Worm (Caenorhabditis elegans): Measurements from ENCODE around the gene rap-2.

rap-2 gene

ce11 chrV:15089438-15089837 is 25.6 kb upstream of the rap-2 start, which contains the start of the genes C01G10.5 and C01G10.4:
Gene C01G10.5, minus strand, starts transcription at chrV:15089538.
Gene C01G10.4, plus strand, starts transcription at chrV:15089740.
- TF ChIP-seq efl-1 (optimal IDR thresholded peaks at IDR 0.05) (no peak), efl-1 (GFP tag; optimal IDR thresholded peaks at IDR 0.05 in 1 of 2) (peak in 1 of 2 experiments; percentile 13), unc-86 (tag; optimal IDR thresholded peaks at IDR 0.05) (no peak)

ce11 chrV:15088613-15089012 is 24.7 kb upstream of the rap-2 start, which contains the start of gene C01G10.18:
Gene C01G10.18, minus strand, starts transcription at chrV:15088713.
- TF ChIP-seq nhr-85 (tag) (no peak), mdl-1 (tag; optimal IDR thresholded peaks at IDR 0.05) (no peak), nhr-237 (tag; optimal IDR thresholded peaks at IDR 0.05) (no peak), xbp-1 (tag; optimal IDR thresholded peaks at IDR 0.05) (no peak), mef-2 (tag; optimal IDR thresholded peaks at IDR 0.05) (no peak), sptf-1 (tag; optimal IDR thresholded peaks at IDR 0.05) (no peak), F16B12.6 (tag; optimal IDR thresholded peaks at IDR 0.05) (no peak), vab-15 (tag; optimal IDR thresholded peaks at IDR 0.05) (no peak), aha-1 (tag; optimal IDR thresholded peaks at IDR 0.05) (no peak), unc-86 (tag; optimal IDR thresholded peaks at IDR 0.05) (no peak), ceh-63 (GFP tag; optimal IDR thresholded peaks at IDR 0.05) (no peak)

DNA sequence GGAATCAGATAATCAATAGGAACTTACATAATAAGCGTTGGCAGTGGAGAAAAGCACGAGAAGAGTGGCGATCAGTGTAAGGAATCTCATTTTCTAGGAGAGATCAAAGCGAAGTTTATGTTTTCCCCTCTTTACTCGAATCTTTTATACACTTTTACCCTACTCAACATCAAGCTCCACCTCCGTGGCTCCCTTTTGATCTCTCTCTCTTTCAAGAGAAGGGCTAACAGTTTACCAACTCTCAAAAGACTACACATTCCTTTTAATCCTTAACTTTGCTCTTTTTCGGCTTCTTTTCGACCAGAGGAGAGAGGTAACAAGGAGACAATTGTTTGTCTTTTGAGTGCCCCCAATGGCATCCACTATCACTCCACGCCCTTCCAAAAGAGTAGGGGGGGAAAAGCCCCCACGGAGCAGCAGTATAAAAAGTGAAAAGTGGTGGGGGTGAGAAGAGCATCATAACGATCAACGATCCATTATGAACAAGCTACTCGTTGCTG is 23.4 kb upstream of the rap-2 start, which contains the start of the genes C01G10.15 and C01G10.6:
Gene C01G10.15 (minus strand): TSS at position 101 of the 500 bp plus-strand sequence.
Gene C01G10.6 (plus strand): TSS at position 450 of the 500 bp plus-strand sequence.
- TF ChIP-seq nhr-11 (tag; optimal IDR thresholded peaks at IDR 0.05): no peak
- no peak for TF ChIP-seq mep-1 (tag; optimal IDR thresholded peaks at IDR 0.05)
- TF ChIP-seq fkh-4 (tag; optimal IDR thresholded peaks at IDR 0.05; ENCODE audit: borderline replicate concordance): no peak
- no peak for TF ChIP-seq C34B4.2 (tag; optimal IDR thresholded peaks at IDR 0.05)
- TF ChIP-seq irx-1 (tag; optimal IDR thresholded peaks at IDR 0.05): no peak
- no peak for TF ChIP-seq unc-130 (tag; optimal IDR thresholded peaks at IDR 0.05)
- TF ChIP-seq tbx-2 (tag; optimal IDR thresholded peaks at IDR 0.05): peak; percentile 29
- no peak for TF ChIP-seq sox-4 (tag; optimal IDR thresholded peaks at IDR 0.05)
- peak; percentile 39 for TF ChIP-seq lin-14 (GFP tag; optimal IDR thresholded peaks at IDR 0.05)
- TF ChIP-seq lin-35 (GFP tag; optimal IDR thresholded peaks at IDR 0.05): no peak
- TF ChIP-seq egl-13 (tag; optimal IDR thresholded peaks at IDR 0.05): no peak
- peak; percentile 52 for TF ChIP-seq nhr-77 (tag; optimal IDR thresholded peaks at IDR 0.05)
- no peak for TF ChIP-seq lin-39 (tag; optimal IDR thresholded peaks at IDR 0.05)
- no peak for TF ChIP-seq dsc-1 (tag; optimal IDR thresholded peaks at IDR 0.05)
- no peak for TF ChIP-seq ztf-11 (tag; optimal IDR thresholded peaks at IDR 0.05)
- TF ChIP-seq unc-62 (GFP tag; optimal IDR thresholded peaks at IDR 0.05): no peak

ce11 chrV:15085335-15085800 is 21.5 kb upstream of the rap-2 start, which contains the start of the genes ahsa-1 and C01G10.7:
Gene ahsa-1, minus strand, starts transcription at chrV:15085385.
Gene C01G10.7, plus strand, starts transcription at chrV:15085747.
- peak; percentile 36 for TF ChIP-seq aha-1 (tag; optimal IDR thresholded peaks at IDR 0.05)
- TF ChIP-seq sup-37 (GFP tag; optimal IDR thresholded peaks at IDR 0.05): no peak
- peak; percentile 74 for TF ChIP-seq grh-1 (GFP tag; IDR thresholded peaks at IDR 0.05)
- peak; percentile 99 for TF ChIP-seq lin-15B (tag; optimal IDR thresholded peaks at IDR 0.05)
- peak; percentile 96 for TF ChIP-seq mep-1 (tag; optimal IDR thresholded peaks at IDR 0.05)
- TF ChIP-seq lin-39 (tag; optimal IDR thresholded peaks at IDR 0.05): peak; percentile 75
- TF ChIP-seq lir-3 (tag; optimal IDR thresholded peaks at IDR 0.05; ENCODE audit: poor library complexity): peak; percentile 97
- no peak for TF ChIP-seq ceh-63 (GFP tag; optimal IDR thresholded peaks at IDR 0.05)
- TF ChIP-seq F16B12.6 (tag; optimal IDR thresholded peaks at IDR 0.05): peak; percentile 48
- TF ChIP-seq vab-15 (tag; optimal IDR thresholded peaks at IDR 0.05): peak; percentile 93
- peak; percentile 74 for TF ChIP-seq skn-1 (tag; optimal IDR thresholded peaks at IDR 0.05)
- no peak for TF ChIP-seq pqm-1 (tag; optimal IDR thresholded peaks at IDR 0.05)
- peak; percentile 33 for TF ChIP-seq zip-4 (GFP tag; optimal IDR thresholded peaks at IDR 0.05)
- peak; percentile 88 for TF ChIP-seq C04F5.9 (tag; optimal IDR thresholded peaks at IDR 0.05)
- TF ChIP-seq unc-98 (GFP tag; IDR thresholded peaks at IDR 0.05): peak; percentile 87
- peak; percentile 56 for TF ChIP-seq fkh-10 (GFP tag; optimal IDR thresholded peaks at IDR 0.05)
- peak; percentile 92 for TF ChIP-seq ceh-90 (tag; optimal IDR thresholded peaks at IDR 0.05)
- TF ChIP-seq efl-3 (GFP tag; optimal IDR thresholded peaks at IDR 0.05): no peak
- peak; percentile 34 for TF ChIP-seq hlh-4 (tag; optimal IDR thresholded peaks at IDR 0.05)
- no peak for TF ChIP-seq alr-1 (tag; optimal IDR thresholded peaks at IDR 0.05; ENCODE audit: borderline replicate concordance)
- TF ChIP-seq pax-3 (tag; optimal IDR thresholded peaks at IDR 0.05): peak; percentile 99
- TF ChIP-seq ceh-88 (GFP tag; IDR thresholded peaks at IDR 0.05): peak; percentile 53; the same call in 1 of the 2 replicates
- no peak for TF ChIP-seq nhr-11 (tag; optimal IDR thresholded peaks at IDR 0.05)
- peak; percentile 89 to 93 for TF ChIP-seq lsy-2 (tag; optimal IDR thresholded peaks at IDR 0.05)
- TF ChIP-seq ceh-8 (GFP tag; optimal IDR thresholded peaks at IDR 0.05): peak; percentile 58
- TF ChIP-seq xbp-1 (tag; optimal IDR thresholded peaks at IDR 0.05): peak; percentile 87
